Worm (Caenorhabditis elegans) whole organism, early embryonic: ENCODE data around the gene ZK131.11.
"Not testable (repeated sequence)": the region's sequence is repeated elsewhere in the genome, so short reads cannot be mapped to it uniquely, and the experiment has no call there.

Experiments
- B0310.2 ChIP-seq: sonication (generic microtip); optimal IDR thresholded peaks from 2 replicates; lab custom pipeline; 2016; ENCODE audit warnings: mild to moderate bottlenecking, missing genetic modification characterization, missing compliant biosample characterization
- F13C5.2 ChIP-seq: sonication (generic microtip); optimal IDR thresholded peaks from 2 replicates; lab custom pipeline; 2017; ENCODE audit warnings: mild to moderate bottlenecking, missing genetic modification characterization, inconsistent platforms, missing compliant biosample characterization
- aly-1 ChIP-seq: sonication (generic microtip); optimal IDR thresholded peaks from 2 replicates; lab custom pipeline; 2016; ENCODE audit warnings: missing genetic modification characterization, missing compliant biosample characterization
- ama-1 ChIP-seq: fragments of 150-350 bp; optimal IDR thresholded peaks from 2 replicates; lab custom pipeline; 2014
- ets-7 ChIP-seq: sonication (generic microtip); optimal IDR thresholded peaks from 2 replicates; lab custom pipeline; 2016; ENCODE audit warnings: missing genotype, missing genetic modification characterization, missing compliant biosample characterization
- flt-1 ChIP-seq: fragments of 200-800 bp; sonication (Bioruptor generic); IDR thresholded peaks from 2 replicates; pipeline ENCODE4 v1.3.6; 2022; ENCODE audit warnings: missing genetic modification characterization, missing compliant biosample characterization
- hmbx-1 ChIP-seq: sonication (generic microtip); optimal IDR thresholded peaks from 2 replicates; lab custom pipeline; 2016; ENCODE audit warnings: mild to moderate bottlenecking, missing genetic modification characterization, missing compliant biosample characterization
- hmg-4 ChIP-seq: fragments of 200-800 bp; sonication (Bioruptor generic); optimal IDR thresholded peaks from 2 replicates; lab custom pipeline; 2018; ENCODE audit warnings: mild to moderate bottlenecking, missing genetic modification characterization, missing compliant biosample characterization
- hnd-1 ChIP-seq: sonication (generic microtip); optimal IDR thresholded peaks from 2 replicates; lab custom pipeline; 2016; ENCODE audit warnings: missing genetic modification characterization, missing compliant biosample characterization
- pes-1 ChIP-seq: fragments of 200-800 bp; sonication (Bioruptor generic); IDR thresholded peaks from 2 replicates; pipeline ENCODE4 v1.3.6; 2022; ENCODE audit warnings: missing genetic modification reagents, missing genetic modification characterization, missing compliant biosample characterization
- sea-1 ChIP-seq: fragments of 200-800 bp; sonication (Bioruptor generic); conservative IDR thresholded peaks from 2 replicates; pipeline ENCODE4 v1.3.6; 2022; ENCODE audit warnings: missing genetic modification characterization, missing compliant biosample characterization
- tbx-37 ChIP-seq: fragments of 200-800 bp; sonication (Bioruptor generic); conservative IDR thresholded peaks from 2 replicates; pipeline ENCODE4 v1.3.6; 2022; ENCODE audit warnings: missing genetic modification reagents, missing genetic modification characterization, missing compliant biosample characterization

- not testable (repeated sequence) for TF ChIP-seq hnd-1 (tag; lab: Kevin White, UChicago); hmg-4 (GFP tag; lab: Kevin White, UChicago); flt-1 (GFP tag; lab: Robert Waterston, UW); ama-1 (lab: Kevin White, UChicago); F13C5.2 (tag; lab: Kevin White, UChicago); pes-1; hmbx-1 (tag; lab: Kevin White, UChicago); ets-7 (tag; lab: Kevin White, UChicago); sea-1 (GFP tag; lab: Robert Waterston, UW); tbx-37 (GFP tag; lab: Robert Waterston, UW); aly-1 (tag; lab: Kevin White, UChicago); B0310.2 (tag; lab: Kevin White, UChicago)
These were observed 43.8 kb downstream of the ZK131.11 start, which contains the start of gene ins-37 for ce11 chrII:13835724-13836307.
